Worm (Caenorhabditis elegans): ENCODE results near the gene F44E5.17.

DNA sequence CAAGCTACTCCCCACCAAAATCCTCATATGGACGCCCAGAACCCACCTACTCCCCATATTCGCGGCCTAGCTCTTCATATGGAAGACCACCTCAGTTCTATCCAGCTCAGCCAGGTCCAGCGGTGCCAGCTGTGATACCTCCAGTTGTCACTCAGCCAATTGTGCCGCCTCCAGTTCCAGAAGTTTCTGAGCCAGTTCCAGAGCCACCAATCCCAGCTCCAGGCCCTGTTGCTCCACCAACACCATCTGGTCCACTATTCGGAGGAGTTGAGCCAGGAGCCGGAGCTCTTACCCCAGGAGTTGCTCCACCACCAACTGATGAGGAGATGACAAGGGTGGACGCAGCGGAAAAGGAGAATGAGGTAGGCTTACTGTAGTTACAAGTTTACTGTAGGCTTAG lies 26.8 kb downstream of the F44E5.17 start:
- TF ChIP-seq med-1 (GFP tag; optimal IDR thresholded peaks at IDR 0.05; ENCODE audit: insufficient read depth), result no peak
- no peak for TF ChIP-seq flt-1 (GFP tag; IDR thresholded peaks at IDR 0.05)
- TF ChIP-seq T22C8.4 (GFP tag; IDR thresholded peaks at IDR 0.05), result no peak
- no peak for TF ChIP-seq ref-1 (GFP tag; conservative IDR thresholded peaks at IDR 0.05)
- TF ChIP-seq klf-2 (GFP tag; conservative IDR thresholded peaks at IDR 0.05), result no peak
- TF ChIP-seq ztf-29 (GFP tag; IDR thresholded peaks at IDR 0.05), result no peak
